Fruit fly (Drosophila melanogaster): ENCODE measurements around the gene SmB.

The SmB gene

dm6 chr2L:10466865-10467270 is 40.4 kb upstream of the SmB start (continued):
- TF ChIP-seq Meics (GFP tag; optimal IDR thresholded peaks at IDR 0.05) (peak; percentile 51), CG4617 (GFP tag; optimal IDR thresholded peaks at IDR 0.05; ENCODE audit: borderline replicate concordance) (no peak), CG3281 (GFP tag; optimal IDR thresholded peaks at IDR 0.05) (peak; percentile 40), fd102C (GFP tag; optimal IDR thresholded peaks at IDR 0.05) (no peak), Hey (tag; optimal IDR thresholded peaks at IDR 0.05) (no peak), otp (GFP tag; IDR thresholded peaks at IDR 0.05) (no peak), kni (GFP tag; optimal IDR thresholded peaks at IDR 0.05) (no peak), Deaf1 (tag; optimal IDR thresholded peaks at IDR 0.05) (no peak), cwo (GFP tag; optimal IDR thresholded peaks at IDR 0.05) (peak; percentile 48), D (optimal IDR thresholded peaks at IDR 0.05) (no peak), D (GFP tag; optimal IDR thresholded peaks at IDR 0.05) (peak; percentile 78), E2f1 (GFP tag; IDR thresholded peaks at IDR 0.05) (peak; percentile 26; the same call in 1 of the 2 replicates), Max (GFP tag; optimal IDR thresholded peaks at IDR 0.05) (peak; percentile 58), CG18764 (GFP tag; optimal IDR thresholded peaks at IDR 0.05) (peak; percentile 1), CG10565 (GFP tag; optimal IDR thresholded peaks at IDR 0.05) (no peak), Dip3 (GFP tag; optimal IDR thresholded peaks at IDR 0.05) (no peak), sc (optimal IDR thresholded peaks at IDR 0.05) (no peak), sc (GFP tag; optimal IDR thresholded peaks at IDR 0.05) (peak; percentile 56), zen (tag; optimal IDR thresholded peaks at IDR 0.05) (peak; percentile 16), Spps (tag; optimal IDR thresholded peaks at IDR 0.05) (peak; percentile 57), Myb (GFP tag; optimal IDR thresholded peaks at IDR 0.05) (no peak), BEAF-32 (GFP tag; optimal IDR thresholded peaks at IDR 0.05) (no peak), CG10209 (GFP tag; optimal IDR thresholded peaks at IDR 0.05) (peak; percentile 17), Taf1 (GFP tag; IDR thresholded peaks at IDR 0.05) (no peak), YL-1 (GFP tag; optimal IDR thresholded peaks at IDR 0.05) (no peak), Gsc (GFP tag; IDR thresholded peaks at IDR 0.05) (peak; percentile 49), Ada2b (GFP tag; IDR thresholded peaks at IDR 0.05) (no peak), stwl (tag; optimal IDR thresholded peaks at IDR 0.05) (no peak), chif (GFP tag; optimal IDR thresholded peaks at IDR 0.05) (peak; percentile 37 to 59), psq (GFP tag; optimal IDR thresholded peaks at IDR 0.05) (peak; percentile 10), CG2712 (tag; optimal IDR thresholded peaks at IDR 0.05) (peak; percentile 86), crol (GFP tag; IDR thresholded peaks at IDR 0.05) (no peak), ash1 (GFP tag; optimal IDR thresholded peaks at IDR 0.05) (no peak), CG17361 (GFP tag; IDR thresholded peaks at IDR 0.05) (peak; percentile 87), CG34422 (GFP tag; IDR thresholded peaks at IDR 0.05) (0 out of 3 replicates have a peak, but pooled peaks have one; percentile 27), gfzf (GFP tag; optimal IDR thresholded peaks at IDR 0.05) (no peak), CG1792 (GFP tag; optimal IDR thresholded peaks at IDR 0.05) (peak; percentile 37), CG16779 (GFP tag; IDR thresholded peaks at IDR 0.05) (no peak), z (GFP tag; IDR thresholded peaks at IDR 0.05) (no peak), HLH3B (GFP tag; IDR thresholded peaks at IDR 0.05) (0 out of 2 replicates have a peak, but pooled peaks have one; percentile 15), lilli (GFP tag; optimal IDR thresholded peaks at IDR 0.05) (peak; percentile 35), Stat92E (GFP tag; optimal IDR thresholded peaks at IDR 0.05) (peak in 1 of 3 experiments; percentile 43), Atf6 (GFP tag; IDR thresholded peaks at IDR 0.05) (peak; percentile 20; the same call in 1 of the 2 replicates), CG9437 (GFP tag; optimal IDR thresholded peaks at IDR 0.05) (peak; percentile 72), CG3163 (GFP tag; optimal IDR thresholded peaks at IDR 0.05) (no peak), Nf-YA (GFP tag; IDR thresholded peaks at IDR 0.05) (no peak), Atf-2 (GFP tag; optimal IDR thresholded peaks at IDR 0.05) (peak; percentile 20), Sox100B (GFP tag; optimal IDR thresholded peaks at IDR 0.05) (peak; percentile 82), Trl (optimal IDR thresholded peaks at IDR 0.05) (no peak), Trl (GFP tag; optimal IDR thresholded peaks at IDR 0.05) (peak; percentile 55), dmrt11E (tag; optimal IDR thresholded peaks at IDR 0.05) (peak; percentile 53), Med (GFP tag) (peak; percentile 84)
